Worm (Caenorhabditis elegans) whole organism, L4/young adult: ENCODE data around the gene hpo-12.

Experiments used
- W03F9.2 ChIP-seq: fragments of 150-350 bp; optimal IDR thresholded peaks from 2 replicates; lab custom pipeline; 2014; ENCODE audit warnings: missing biosample characterization, missing genetic modification characterization
- him-1 ChIP-seq: sonication (generic microtip); optimal IDR thresholded peaks from 2 replicates; lab custom pipeline; 2016; ENCODE audit warnings: missing genotype, missing genetic modification reagents, missing genetic modification characterization, missing compliant biosample characterization

DNA sequence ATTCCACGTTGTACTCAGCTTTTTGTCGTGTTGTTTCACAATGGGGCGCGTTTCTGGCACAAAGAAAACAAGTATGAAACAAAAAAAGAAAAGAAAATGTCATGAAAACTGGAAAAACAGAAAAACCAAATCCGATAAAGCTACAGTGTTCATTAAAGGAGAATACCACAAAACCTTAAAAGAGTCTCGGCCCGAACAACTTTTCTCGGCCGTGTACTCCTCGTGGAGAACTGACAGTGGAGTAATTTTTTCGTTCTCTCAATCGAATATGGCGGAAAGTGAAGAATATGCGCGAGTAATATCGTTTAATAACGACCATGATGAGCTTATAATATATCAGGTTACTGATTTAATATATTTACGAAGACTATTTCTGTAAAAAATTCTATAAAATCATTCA, 4.5 kb upstream of the hpo-12 start, which contains the start of the genes tag-335 and vkmt-1:
- TF ChIP-seq him-1 (tag; lab: Kevin White, UChicago) (no peak), W03F9.2 (tag; lab: Kevin White, UChicago) (peak; percentile 40)
